Fruit fly (Drosophila melanogaster) whole organism, embryonic: ENCODE data around the gene CG31262.

Source experiments
- Blimp-1 ChIP-seq: fragments of 200-800 bp; sonication (Bioruptor generic); optimal IDR thresholded peaks from 3 replicates; lab custom pipeline; 2018; ENCODE audit warnings: missing biosample characterization, missing genetic modification characterization, mild to moderate bottlenecking, moderate library complexity, missing genetic modification reagents
- ham ChIP-seq: fragments of 200-800 bp; sonication (Bioruptor generic); IDR thresholded peaks from 2 replicates; pipeline ENCODE4 v1.3.6; 2022; ENCODE audit warnings: missing biosample characterization, missing genetic modification characterization
- pan ChIP-seq, 4 experiments: fragments of >200 bp in 3 of 4; fragments of 200-800 bp in 1 of 4; sonication (Bioruptor generic) in 1 of 4; optimal IDR thresholded peaks in 3 of 4; IDR thresholded peaks in 1 of 4; 2 replicates each; pipeline versions ENCODE4 v1.3.6 to Lab custom; 2017 to 2022; ENCODE audit warnings: missing biosample characterization in 2 of 4, missing genetic modification characterization in 2 of 4, mixed read lengths in 1 of 4
- sna ChIP-seq: fragments of 200-800 bp; sonication (Bioruptor generic); IDR thresholded peaks from 2 replicates; pipeline ENCODE4 v1.3.6; 2022; ENCODE audit warnings: missing biosample characterization, missing genetic modification characterization; ENCODE audit not compliant: partially characterized antibody

dm6 chr3R:17192009-17192408 is 30.9 kb downstream of the CG31262 start:
- no peak for TF ChIP-seq pan (optimal IDR thresholded peaks at IDR 0.05; lab: Kevin White, UChicago)
- TF ChIP-seq pan (GFP tag; optimal IDR thresholded peaks at IDR 0.05 in 1 of 2, IDR thresholded peaks at IDR 0.05 in 1 of 2) = no peak
- TF ChIP-seq Blimp-1 = no peak
- TF ChIP-seq sna (GFP tag; lab: Robert Waterston, UW) = no peak
- no peak for TF ChIP-seq ham
